Fruit fly (Drosophila melanogaster) whole organism, pupa: ENCODE results near the gene CG45218.

Experiments
- CG10348 ChIP-seq: fragments of 200-800 bp; sonication (Bioruptor generic); IDR thresholded peaks from 2 replicates; pipeline ENCODE4 v1.3.6; 2022; ENCODE audit warnings: missing biosample characterization, missing genetic modification characterization
- CG12605 ChIP-seq: fragments of 200-800 bp; sonication (Bioruptor generic); IDR thresholded peaks from 2 replicates; pipeline ENCODE4 v1.3.6; 2022; ENCODE audit warnings: missing biosample characterization, missing genetic modification characterization
- CG13204 ChIP-seq: fragments of 200-800 bp; sonication (Bioruptor generic); optimal IDR thresholded peaks from 2 replicates; lab custom pipeline; 2018; ENCODE audit warnings: missing biosample characterization, mild to moderate bottlenecking, missing genetic modification characterization, moderate library complexity
- CG14655 ChIP-seq: fragments of 200-800 bp; sonication (Bioruptor generic); optimal IDR thresholded peaks from 3 replicates; lab custom pipeline; 2017; ENCODE audit warnings: mild to moderate bottlenecking, missing biosample characterization, missing genetic modification reagents, missing genetic modification characterization
- CG15710 ChIP-seq: fragments of 200-800 bp; sonication (Bioruptor generic); optimal IDR thresholded peaks from 2 replicates; lab custom pipeline; 2018; ENCODE audit warnings: missing biosample characterization, mild to moderate bottlenecking, missing genetic modification characterization, moderate library complexity
- CG17806 ChIP-seq: fragments of 200-800 bp; sonication (Bioruptor generic); optimal IDR thresholded peaks from 2 replicates; lab custom pipeline; 2018; ENCODE audit warnings: missing biosample characterization, mild to moderate bottlenecking, missing genetic modification characterization, moderate library complexity
- CG32121 ChIP-seq: fragments of 200-800 bp; sonication (Bioruptor generic); IDR thresholded peaks from 2 replicates; pipeline ENCODE4 v1.3.6; 2022; ENCODE audit warnings: missing biosample characterization, missing genetic modification characterization
- CG34367 ChIP-seq: fragments of 200-800 bp; sonication (Bioruptor generic); optimal IDR thresholded peaks from 2 replicates; lab custom pipeline; 2018; ENCODE audit warnings: missing biosample characterization, mild to moderate bottlenecking, missing genetic modification characterization
- CG4496 ChIP-seq: fragments of 200-800 bp; sonication (Bioruptor generic); IDR thresholded peaks from 3 replicates; pipeline ENCODE4 v1.3.6; 2022; ENCODE audit warnings: missing biosample characterization, missing genetic modification characterization
- CG8159 ChIP-seq: fragments of 200-800 bp; sonication (Bioruptor generic); optimal IDR thresholded peaks from 3 replicates; lab custom pipeline; 2018; ENCODE audit warnings: missing biosample characterization, mild to moderate bottlenecking, missing genetic modification characterization, moderate library complexity
- CG8301 ChIP-seq: fragments of 200-800 bp; sonication (Bioruptor generic); optimal IDR thresholded peaks from 2 replicates; lab custom pipeline; 2018; ENCODE audit warnings: missing biosample characterization, mild to moderate bottlenecking, missing genetic modification characterization
- CG9948 ChIP-seq: fragments of 200-800 bp; sonication (Bioruptor generic); optimal IDR thresholded peaks from 2 replicates; lab custom pipeline; 2018; ENCODE audit warnings: missing biosample characterization, mild to moderate bottlenecking, missing genetic modification characterization, moderate library complexity
- D1 ChIP-seq: fragments of 200-800 bp; sonication (Bioruptor generic); optimal IDR thresholded peaks from 2 replicates; lab custom pipeline; 2018; ENCODE audit warnings: missing biosample characterization, mild to moderate bottlenecking, missing genetic modification characterization, moderate library complexity
- EcR ChIP-seq: fragments of 200-800 bp; sonication (Bioruptor generic); optimal IDR thresholded peaks from 3 replicates; lab custom pipeline; 2019; ENCODE audit warnings: missing biosample characterization, missing genetic modification characterization, mild to moderate bottlenecking, moderate library complexity, missing genetic modification reagents
- Ets98B ChIP-seq: fragments of 200-800 bp; sonication (Bioruptor generic); IDR thresholded peaks from 2 replicates; pipeline ENCODE4 v1.3.6; 2022; ENCODE audit warnings: missing biosample characterization, missing genetic modification characterization
- Pif1A ChIP-seq: fragments of 200-800 bp; sonication (Bioruptor generic); optimal IDR thresholded peaks from 3 replicates; lab custom pipeline; 2016; ENCODE audit warnings: missing biosample characterization, missing genetic modification characterization
- Pif1B ChIP-seq: fragments of 200-800 bp; sonication (Bioruptor generic); optimal IDR thresholded peaks from 3 replicates; lab custom pipeline; 2016; ENCODE audit warnings: missing biosample characterization, missing genetic modification characterization
- Snoo ChIP-seq: fragments of 200-800 bp; sonication (Bioruptor generic); optimal IDR thresholded peaks from 3 replicates; lab custom pipeline; 2017; ENCODE audit warnings: missing biosample characterization, mild to moderate bottlenecking, missing genetic modification characterization, inconsistent platforms
- fd96Ca ChIP-seq: fragments of 200-800 bp; sonication (Bioruptor generic); IDR thresholded peaks from 3 replicates; pipeline ENCODE4 v1.3.6; 2022; ENCODE audit warnings: missing biosample characterization, missing genetic modification characterization
- gl ChIP-seq: fragments of 200-800 bp; sonication (Bioruptor generic); optimal IDR thresholded peaks from 2 replicates; lab custom pipeline; 2018; ENCODE audit warnings: missing biosample characterization, mild to moderate bottlenecking, missing genetic modification characterization
- rn ChIP-seq: fragments of 200-800 bp; sonication (Bioruptor generic); IDR thresholded peaks from 2 replicates; pipeline ENCODE4 v1.3.6; 2022; ENCODE audit warnings: missing biosample characterization, missing genetic modification characterization

The CG45218 gene

DNA sequence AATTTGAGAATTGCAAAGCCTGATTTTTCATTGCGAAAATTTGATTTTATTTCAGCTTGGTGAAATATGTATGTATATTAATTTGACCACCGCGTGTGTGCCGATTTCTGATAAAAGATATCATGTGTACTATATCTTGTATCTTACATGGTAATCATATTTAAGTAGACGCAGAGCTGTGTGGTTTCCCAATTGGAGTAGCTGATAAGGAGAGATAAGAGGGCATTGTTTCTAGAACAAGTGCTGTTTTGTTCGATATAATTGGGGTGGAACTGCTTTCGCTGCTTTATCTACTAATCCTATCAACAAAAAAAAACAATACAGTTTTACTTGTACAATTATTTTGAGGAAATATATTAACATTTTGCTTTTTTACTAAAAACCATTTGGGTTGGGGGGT is 44.0 kb downstream of the CG45218 start:
- TF ChIP-seq fd96Ca (GFP tag; lab: Robert Waterston, UW) (no peak), CG8159 (peak; percentile 48), CG34367 (tag; lab: Kevin White, UChicago) (no peak)

- TF ChIP-seq CG15710 (tag; lab: Kevin White, UChicago), result no peak
- no peak for TF ChIP-seq gl
- TF ChIP-seq CG12605 (GFP tag; lab: Robert Waterston, UW), result peak; percentile 45; the same call in 1 of the 2 replicates
- TF ChIP-seq rn (GFP tag; lab: Robert Waterston, UW), result no peak
- no peak for TF ChIP-seq Pif1A (GFP tag; lab: Kevin White, UChicago)
- TF ChIP-seq CG8301 (tag; lab: Kevin White, UChicago), result no peak
- no peak for TF ChIP-seq CG34367 (tag; lab: Kevin White, UChicago)
- TF ChIP-seq fd96Ca (GFP tag; lab: Robert Waterston, UW), result no peak
- peak; percentile 7 for TF ChIP-seq CG8159
- TF ChIP-seq CG9948, result no peak
- TF ChIP-seq Snoo (tag; lab: Kevin White, UChicago), result no peak
- no peak for TF ChIP-seq CG10348
- peak; percentile 53; the same call in 1 of the 3 replicates for TF ChIP-seq CG4496 (GFP tag; lab: Robert Waterston, UW)
- no peak for TF ChIP-seq Ets98B (GFP tag; lab: Robert Waterston, UW)
- no peak for TF ChIP-seq CG17806 (tag; lab: Kevin White, UChicago)
- TF ChIP-seq EcR, result peak; percentile 71
- no peak for TF ChIP-seq D1
- 0 out of 2 replicates have a peak, but pooled peaks have one; percentile 46 for TF ChIP-seq CG32121
- TF ChIP-seq Pif1B, result peak; percentile 48
- no peak for TF ChIP-seq CG14655 (GFP tag; lab: Kevin White, UChicago)
- TF ChIP-seq CG13204 (GFP tag; lab: Kevin White, UChicago), result no peak
Observed at dm6 chr3R:15243452-15243851, 47.1 kb downstream of the CG45218 start.

- no peak for TF ChIP-seq CG12605 (GFP tag; lab: Robert Waterston, UW)
- no peak for TF ChIP-seq CG14655 (GFP tag; lab: Kevin White, UChicago)
- no peak for TF ChIP-seq EcR
- TF ChIP-seq gl, result no peak
- no peak for TF ChIP-seq fd96Ca (GFP tag; lab: Robert Waterston, UW)
- no peak for TF ChIP-seq CG32121
- no peak for TF ChIP-seq CG9948
- no peak for TF ChIP-seq Pif1B
- no peak for TF ChIP-seq CG10348
- no peak for TF ChIP-seq CG8159
- no peak for TF ChIP-seq Pif1A (GFP tag; lab: Kevin White, UChicago)
- no peak for TF ChIP-seq D1
- TF ChIP-seq CG8301 (tag; lab: Kevin White, UChicago), result no peak
- no peak for TF ChIP-seq CG4496 (GFP tag; lab: Robert Waterston, UW)
- TF ChIP-seq Snoo (tag; lab: Kevin White, UChicago), result no peak
- no peak for TF ChIP-seq Ets98B (GFP tag; lab: Robert Waterston, UW)
- TF ChIP-seq, all 21 proteins: peak for 0
Observed at dm6 chr3R:15243046-15243356, 47.6 kb downstream of the CG45218 start.

- TF ChIP-seq Pif1A (GFP tag; lab: Kevin White, UChicago) (no peak), gl (no peak), CG32121 (peak; percentile 77), CG8159 (peak; percentile 87), CG10348 (0 out of 2 replicates have a peak, but pooled peaks have one; percentile 43), CG8301 (tag; lab: Kevin White, UChicago) (no peak), CG13204 (GFP tag; lab: Kevin White, UChicago) (no peak), fd96Ca (GFP tag; lab: Robert Waterston, UW) (peak; percentile 80), EcR (peak; percentile 29), rn (GFP tag; lab: Robert Waterston, UW) (peak; percentile 75), CG12605 (GFP tag; lab: Robert Waterston, UW) (0 out of 2 replicates have a peak, but pooled peaks have one; percentile 23), Snoo (tag; lab: Kevin White, UChicago) (peak; percentile 14), CG15710 (tag; lab: Kevin White, UChicago) (peak; percentile 65), CG4496 (GFP tag; lab: Robert Waterston, UW) (peak; percentile 78; the same call in 2 of the 3 replicates)
Observed at dm6 chr3R:15242186-15243045, 48.2 kb downstream of the CG45218 start, which contains the start of the genes tefu and Hsc70-4. Gene tefu, minus strand, starts transcription at chr3R:15242236. Gene Hsc70-4, plus strand, starts transcription at chr3R:15242687.
